Fruit fly (Drosophila melanogaster) whole organism: ENCODE data around the gene CG3795.

Source experiments
- CG8478 ChIP-seq: fragments of >200 bp; optimal IDR thresholded peaks from 2 replicates; lab custom pipeline; 2018; ENCODE audit warnings: inconsistent platforms
- Dll ChIP-seq: fragments of >200 bp; optimal IDR thresholded peaks from 2 replicates; lab custom pipeline; 2017
- EcR ChIP-seq, 2 experiments: fragments of >200 bp; optimal IDR thresholded peaks; 2 replicates each; lab custom pipeline; 2017; ENCODE audit warnings: missing biosample characterization in 2 of 2, missing genetic modification characterization in 2 of 2, missing genetic modification reagents in 2 of 2
- pan ChIP-seq: fragments of >200 bp; optimal IDR thresholded peaks from 2 replicates; lab custom pipeline; 2017
- psq ChIP-seq: fragments of >200 bp; optimal IDR thresholded peaks from 2 replicates; lab custom pipeline; 2017
- usp ChIP-seq: fragments of >200 bp; optimal IDR thresholded peaks from 2 replicates; lab custom pipeline; 2017; ENCODE audit warnings: missing biosample characterization, missing genetic modification characterization, mixed read lengths

CG3795 gene

DNA sequence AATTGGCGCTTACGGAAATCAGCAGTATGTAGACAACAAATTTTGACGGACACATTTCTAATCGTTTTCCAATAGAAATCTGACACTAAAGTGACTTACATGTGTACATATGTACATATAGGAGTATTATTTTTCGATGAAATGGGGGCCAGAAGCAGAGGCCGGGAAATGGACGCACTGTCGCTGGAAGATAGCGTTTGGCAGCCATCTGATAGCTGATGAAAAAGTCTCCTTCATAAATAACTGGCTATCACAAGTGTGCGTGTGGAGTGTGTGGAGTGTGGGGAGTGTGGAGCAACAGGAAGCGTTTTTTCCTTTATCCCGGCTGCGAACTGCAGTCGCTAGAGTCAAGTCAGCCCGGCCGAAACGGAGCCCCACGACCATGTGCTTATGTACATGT, at the start of gene CG3795:
TSS of gene CG3795 (minus strand) at position 101 of the 400 bp plus-strand sequence.
- TF ChIP-seq Dll (lab: Kevin White, UChicago) (no peak), CG8478 (lab: Kevin White, UChicago) (no peak), EcR (GFP tag; optimal IDR thresholded peaks at IDR 0.05; lab: Kevin White, UChicago) (no peak), usp (GFP tag; lab: Kevin White, UChicago) (no peak), psq (lab: Kevin White, UChicago) (no peak), pan (lab: Kevin White, UChicago) (no peak)

DNA sequence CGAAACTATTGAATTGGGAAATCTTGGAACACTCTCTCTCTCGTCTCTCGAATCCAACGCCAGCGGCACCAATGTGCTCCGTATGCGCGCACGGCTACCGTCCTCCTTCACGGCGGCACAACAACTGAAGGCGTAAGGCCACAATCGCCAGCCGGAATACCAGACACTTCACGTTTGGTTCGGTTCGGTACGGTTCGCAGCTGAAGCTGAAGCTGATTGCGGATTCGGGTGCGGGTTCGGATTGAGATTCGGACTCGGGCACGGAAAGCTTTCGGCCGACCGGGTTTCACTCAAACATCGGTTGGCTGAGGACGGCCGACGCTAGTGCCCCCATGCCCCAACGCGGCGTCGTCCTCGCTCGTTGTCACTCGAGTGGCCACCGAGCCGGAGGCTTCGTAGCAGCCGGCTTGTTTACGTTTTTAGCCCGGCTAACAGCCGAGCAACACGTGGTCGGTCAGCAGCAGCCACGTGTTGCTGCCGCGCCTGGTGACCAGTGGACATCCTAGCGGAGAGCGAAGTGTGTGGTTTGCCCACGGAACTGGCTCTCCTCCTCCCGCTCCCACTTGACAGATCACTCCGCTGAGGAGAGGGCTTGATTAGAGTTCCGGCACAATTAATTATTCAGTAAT, 44.1 kb upstream of the CG3795 start, which contains the start of gene Scgdelta:
TSS of gene Scgdelta (minus strand) at position 128 of the 629 bp plus-strand sequence.
- TF ChIP-seq EcR (GFP tag; optimal IDR thresholded peaks at IDR 0.05; lab: Kevin White, UChicago), result no peak

dm6 chrX:1735083-1735482, 25.1 kb upstream of the CG3795 start:
- TF ChIP-seq Dll (lab: Kevin White, UChicago) (no peak), EcR (GFP tag; optimal IDR thresholded peaks at IDR 0.05; lab: Kevin White, UChicago) (no peak), pan (lab: Kevin White, UChicago) (no peak), CG8478 (lab: Kevin White, UChicago) (no peak), psq (lab: Kevin White, UChicago) (no peak), usp (GFP tag; lab: Kevin White, UChicago) (no peak)

DNA sequence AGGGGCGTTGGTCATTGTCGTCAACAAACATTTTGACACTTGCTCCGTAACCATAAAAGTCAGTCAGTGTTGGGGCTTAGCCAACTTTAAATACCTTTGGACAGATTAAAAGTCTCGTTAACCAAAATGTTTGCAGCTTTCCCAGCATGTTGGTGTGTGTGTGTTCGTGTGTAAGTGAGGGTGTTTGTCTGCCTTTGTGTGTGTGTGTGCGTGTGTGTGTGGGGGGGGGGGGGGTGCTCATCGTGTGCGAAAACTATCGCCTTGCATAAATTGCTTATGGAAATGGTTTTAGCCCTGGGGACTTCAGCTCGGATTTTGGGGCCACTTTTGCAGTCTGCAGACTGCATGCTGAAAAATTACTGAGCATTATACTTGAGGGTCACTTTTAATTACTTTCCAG, 4.9 kb upstream of the CG3795 start:
- TF ChIP-seq EcR (GFP tag; optimal IDR thresholded peaks at IDR 0.05; lab: Kevin White, UChicago), result no peak
- no peak for TF ChIP-seq psq (lab: Kevin White, UChicago)
- TF ChIP-seq pan (lab: Kevin White, UChicago), result no peak
- no peak for TF ChIP-seq usp (GFP tag; lab: Kevin White, UChicago)
- no peak for TF ChIP-seq CG8478 (lab: Kevin White, UChicago)

dm6 chrX:1705929-1706328, 4.1 kb downstream of the CG3795 start:
- TF ChIP-seq pan (lab: Kevin White, UChicago), result no peak
- no peak for TF ChIP-seq Dll (lab: Kevin White, UChicago)
- TF ChIP-seq CG8478 (lab: Kevin White, UChicago), result no peak
- TF ChIP-seq usp (GFP tag; lab: Kevin White, UChicago), result no peak
- TF ChIP-seq EcR (GFP tag; optimal IDR thresholded peaks at IDR 0.05; lab: Kevin White, UChicago), result no peak
- no peak for TF ChIP-seq psq (lab: Kevin White, UChicago)

- TF ChIP-seq usp (GFP tag; lab: Kevin White, UChicago) (no peak), EcR (GFP tag; optimal IDR thresholded peaks at IDR 0.05; lab: Kevin White, UChicago) (no peak), Dll (lab: Kevin White, UChicago) (no peak), pan (lab: Kevin White, UChicago) (no peak), CG8478 (lab: Kevin White, UChicago) (no peak), psq (lab: Kevin White, UChicago) (no peak)
Observed at dm6 chrX:1695529-1696410, 14.2 kb downstream of the CG3795 start, which contains the start of gene a6. Gene a6, minus strand, starts transcription at chrX:1695889.

dm6 chrX:1692553-1692952, 17.4 kb downstream of the CG3795 start, which contains the start of gene CG32809:
Gene CG32809, minus strand, starts transcription at chrX:1692768.
- TF ChIP-seq Dll (lab: Kevin White, UChicago), result no peak
- no peak for TF ChIP-seq pan (lab: Kevin White, UChicago)
- no peak for TF ChIP-seq CG8478 (lab: Kevin White, UChicago)
- no peak for TF ChIP-seq usp (GFP tag; lab: Kevin White, UChicago)
- TF ChIP-seq psq (lab: Kevin White, UChicago), result no peak
- no peak for TF ChIP-seq EcR (GFP tag; optimal IDR thresholded peaks at IDR 0.05; lab: Kevin White, UChicago)

- TF ChIP-seq Dll (lab: Kevin White, UChicago) (no peak), psq (lab: Kevin White, UChicago) (no peak), usp (GFP tag; lab: Kevin White, UChicago) (no peak), EcR (GFP tag; optimal IDR thresholded peaks at IDR 0.05; lab: Kevin White, UChicago) (no peak), pan (lab: Kevin White, UChicago) (no peak), CG8478 (lab: Kevin White, UChicago) (no peak)
Observed at dm6 chrX:1691475-1691874, 18.5 kb downstream of the CG3795 start.

DNA sequence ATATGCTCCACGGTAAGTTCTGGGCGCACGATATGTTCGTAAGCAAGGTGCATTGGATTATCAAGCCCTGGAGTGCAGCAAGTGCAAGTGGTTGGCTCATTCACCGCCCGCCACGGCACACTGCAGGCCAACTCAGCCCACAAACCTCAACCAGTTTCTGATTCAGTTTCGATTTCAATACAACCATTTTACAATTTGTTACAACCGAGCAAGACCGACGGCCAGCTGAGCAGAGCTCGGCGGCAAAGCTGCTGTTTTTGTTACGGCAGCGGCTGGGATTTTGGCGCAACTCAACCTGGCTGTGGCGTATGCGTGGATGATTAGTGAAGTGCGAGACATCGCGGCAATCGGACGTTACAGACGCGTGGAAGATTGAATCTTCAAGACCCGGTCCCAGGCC, 23.7 kb downstream of the CG3795 start, which contains the start of gene b6:
TSS of gene b6 (plus strand) at position 320 of the 400 bp plus-strand sequence.
- TF ChIP-seq usp (GFP tag; lab: Kevin White, UChicago) (no peak), Dll (lab: Kevin White, UChicago) (no peak), pan (lab: Kevin White, UChicago) (no peak), psq (lab: Kevin White, UChicago) (no peak), EcR (GFP tag; optimal IDR thresholded peaks at IDR 0.05; lab: Kevin White, UChicago) (no peak), CG8478 (lab: Kevin White, UChicago) (no peak)

- TF ChIP-seq pan (lab: Kevin White, UChicago) (no peak), usp (GFP tag; lab: Kevin White, UChicago) (no peak), psq (lab: Kevin White, UChicago) (no peak), EcR (GFP tag; optimal IDR thresholded peaks at IDR 0.05; lab: Kevin White, UChicago) (no peak), CG8478 (lab: Kevin White, UChicago) (no peak), Dll (lab: Kevin White, UChicago) (no peak)
Observed at dm6 chrX:1681266-1681665, 28.7 kb downstream of the CG3795 start, which contains the start of gene CG14797. Gene CG14797, plus strand, starts transcription at chrX:1681566.

DNA sequence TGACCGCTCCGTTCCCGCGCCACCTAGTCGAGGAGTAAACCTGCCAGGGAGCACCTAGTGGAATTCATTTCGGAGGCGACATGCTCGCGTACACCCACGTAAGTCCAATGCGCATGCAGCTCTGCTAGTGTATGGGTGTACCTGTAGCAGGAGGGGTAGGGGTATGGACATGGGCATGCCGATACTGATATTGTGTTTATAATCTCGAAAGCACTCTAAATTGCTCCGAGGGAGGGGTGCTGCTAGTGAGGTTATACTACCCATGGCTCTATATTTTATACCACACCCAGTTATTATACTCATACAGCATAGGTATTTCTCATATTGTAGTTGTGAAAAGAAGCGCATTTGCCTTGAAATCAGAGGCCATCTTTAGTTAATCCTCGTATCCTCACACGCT, 40.1 kb downstream of the CG3795 start:
- TF ChIP-seq pan (lab: Kevin White, UChicago) (no peak), EcR (GFP tag; optimal IDR thresholded peaks at IDR 0.05; lab: Kevin White, UChicago) (no peak), usp (GFP tag; lab: Kevin White, UChicago) (no peak), Dll (lab: Kevin White, UChicago) (no peak), CG8478 (lab: Kevin White, UChicago) (no peak), psq (lab: Kevin White, UChicago) (no peak)
